Worm (Caenorhabditis elegans) whole organism, L4/young adult: ENCODE results near the gene C16D9.3.

Experiments
- W03F9.2 ChIP-seq: fragments of 150-350 bp; optimal IDR thresholded peaks from 2 replicates; lab custom pipeline; 2014; ENCODE audit warnings: missing biosample characterization, missing genetic modification characterization
- dao-5 ChIP-seq: sonication (generic microtip); optimal IDR thresholded peaks from 2 replicates; lab custom pipeline; 2016; ENCODE audit warnings: missing genotype, missing genetic modification characterization, moderate library complexity, missing compliant biosample characterization
- him-1 ChIP-seq: sonication (generic microtip); optimal IDR thresholded peaks from 2 replicates; lab custom pipeline; 2016; ENCODE audit warnings: missing genotype, missing genetic modification reagents, missing genetic modification characterization, missing compliant biosample characterization

C16D9.3 gene

ce11 chrV:8211993-8212392, 27.8 kb downstream of the C16D9.3 start:
- no peak for TF ChIP-seq dao-5 (tag; lab: Kevin White, UChicago)
- TF ChIP-seq him-1 (tag; lab: Kevin White, UChicago): no peak
- TF ChIP-seq W03F9.2 (tag; lab: Kevin White, UChicago): no peak

- TF ChIP-seq W03F9.2 (tag; lab: Kevin White, UChicago): no peak
- TF ChIP-seq dao-5 (tag; lab: Kevin White, UChicago): no peak
- TF ChIP-seq him-1 (tag; lab: Kevin White, UChicago): no peak
Measured at ce11 chrV:8210527-8210926, 29.3 kb downstream of the C16D9.3 start.

ce11 chrV:8206931-8207330, 32.9 kb downstream of the C16D9.3 start, which contains the start of gene timp-1:
Gene timp-1, plus strand, starts transcription at chrV:8207235.
- TF ChIP-seq W03F9.2 (tag; lab: Kevin White, UChicago) (no peak), dao-5 (tag; lab: Kevin White, UChicago) (no peak), him-1 (tag; lab: Kevin White, UChicago) (no peak)

- TF ChIP-seq dao-5 (tag; lab: Kevin White, UChicago): no peak
- no peak for TF ChIP-seq W03F9.2 (tag; lab: Kevin White, UChicago)
- TF ChIP-seq him-1 (tag; lab: Kevin White, UChicago): no peak
Measured at ce11 chrV:8203085-8203643, 36.7 kb downstream of the C16D9.3 start, which contains the start of gene cest-17. Gene cest-17, plus strand, starts transcription at chrV:8203332.

ce11 chrV:8201229-8201858, 38.5 kb downstream of the C16D9.3 start, which contains the start of gene cri-2:
Gene cri-2, plus strand, starts transcription at chrV:8201808.
- TF ChIP-seq dao-5 (tag; lab: Kevin White, UChicago): no peak
- no peak for TF ChIP-seq him-1 (tag; lab: Kevin White, UChicago)
- TF ChIP-seq W03F9.2 (tag; lab: Kevin White, UChicago): no peak

- TF ChIP-seq dao-5 (tag; lab: Kevin White, UChicago): no peak
- no peak for TF ChIP-seq him-1 (tag; lab: Kevin White, UChicago)
- TF ChIP-seq W03F9.2 (tag; lab: Kevin White, UChicago): no peak
Measured at ce11 chrV:8198994-8199393, 40.8 kb downstream of the C16D9.3 start, which contains the start of gene F20D6.11. Gene F20D6.11, minus strand, starts transcription at chrV:8199094.

- TF ChIP-seq dao-5 (tag; lab: Kevin White, UChicago) (no peak), him-1 (tag; lab: Kevin White, UChicago) (no peak), W03F9.2 (tag; lab: Kevin White, UChicago) (no peak)
Measured at ce11 chrV:8196993-8197392, 42.8 kb downstream of the C16D9.3 start.

ce11 chrV:8195889-8196418, 43.9 kb downstream of the C16D9.3 start, which contains the start of gene F20D6.10:
Gene F20D6.10, minus strand, starts transcription at chrV:8195939.
- TF ChIP-seq dao-5 (tag; lab: Kevin White, UChicago): no peak
- no peak for TF ChIP-seq W03F9.2 (tag; lab: Kevin White, UChicago)

ce11 chrV:8190430-8190829, 49.4 kb downstream of the C16D9.3 start, which contains the start of gene F20D6.1:
Gene F20D6.1, plus strand, starts transcription at chrV:8190730.
- TF ChIP-seq dao-5 (tag; lab: Kevin White, UChicago): no peak
- no peak for TF ChIP-seq him-1 (tag; lab: Kevin White, UChicago)
- no peak for TF ChIP-seq W03F9.2 (tag; lab: Kevin White, UChicago)

ce11 chrV:8190016-8190415, 49.8 kb downstream of the C16D9.3 start, which contains the start of gene F20D6.12:
Gene F20D6.12, minus strand, starts transcription at chrV:8190116.
- TF ChIP-seq W03F9.2 (tag; lab: Kevin White, UChicago): no peak
- no peak for TF ChIP-seq dao-5 (tag; lab: Kevin White, UChicago)
- TF ChIP-seq him-1 (tag; lab: Kevin White, UChicago): no peak
